Fruit fly (Drosophila melanogaster) whole organism, embryonic: ENCODE measurements around the gene NK7.1.

Source experiments
- BtbVII ChIP-seq: fragments of 200-800 bp; sonication (Bioruptor generic); optimal IDR thresholded peaks from 3 replicates; lab custom pipeline; 2017; ENCODE audit warnings: missing biosample characterization, mild to moderate bottlenecking, missing genetic modification characterization
- CG13123 ChIP-seq: fragments of 200-800 bp; sonication (Bioruptor generic); optimal IDR thresholded peaks from 2 replicates; lab custom pipeline; 2016; ENCODE audit warnings: missing biosample characterization, missing genetic modification characterization
- CG1603 ChIP-seq: fragments of 200-800 bp; sonication (Bioruptor generic); optimal IDR thresholded peaks from 2 replicates; lab custom pipeline; 2019; ENCODE audit warnings: missing biosample characterization, mild to moderate bottlenecking, missing genetic modification characterization, moderate library complexity
- Doc2 ChIP-seq: fragments of 200-800 bp; sonication (Bioruptor generic); IDR thresholded peaks from 2 replicates; pipeline ENCODE4 v1.3.6; 2022; ENCODE audit warnings: missing biosample characterization, missing genetic modification characterization
- NK7.1 ChIP-seq: fragments of 200-800 bp; sonication (Bioruptor generic); optimal IDR thresholded peaks from 3 replicates; lab custom pipeline; 2016; ENCODE audit warnings: missing biosample characterization, missing genetic modification characterization
- TFAM ChIP-seq: fragments of 200-800 bp; sonication (Bioruptor generic); optimal IDR thresholded peaks from 2 replicates; lab custom pipeline; 2017; ENCODE audit warnings: missing biosample characterization, missing genetic modification characterization, inconsistent platforms
- ara ChIP-seq: fragments of 200-800 bp; sonication (Bioruptor generic); IDR thresholded peaks from 2 replicates; pipeline ENCODE4 v1.3.6; 2022; ENCODE audit warnings: missing biosample characterization, missing genetic modification characterization
- dpn ChIP-seq, 2 experiments: fragments of 200-800 bp; sonication (Bioruptor generic); optimal IDR thresholded peaks; 3 replicates each; lab custom pipeline; 2016; ENCODE audit warnings: missing biosample characterization in 2 of 2, missing genetic modification characterization in 2 of 2
- inv ChIP-seq: fragments of 200-800 bp; sonication (Bioruptor generic); IDR thresholded peaks from 2 replicates; pipeline ENCODE4 v1.3.6; 2022; ENCODE audit warnings: missing biosample characterization, missing genetic modification characterization; ENCODE audit not compliant: partially characterized antibody
- lab ChIP-seq: fragments of 200-800 bp; sonication (Bioruptor generic); optimal IDR thresholded peaks from 3 replicates; lab custom pipeline; 2017; ENCODE audit warnings: missing biosample characterization, missing genetic modification characterization, mild to moderate bottlenecking, moderate library complexity, missing genetic modification reagents
- pum ChIP-seq: fragments of 200-800 bp; sonication (Bioruptor generic); optimal IDR thresholded peaks from 2 replicates; lab custom pipeline; 2016; ENCODE audit warnings: missing biosample characterization, missing genetic modification characterization
- rib ChIP-seq: fragments of 200-800 bp; sonication (Bioruptor generic); IDR thresholded peaks from 2 replicates; pipeline ENCODE4 v1.3.6; 2022; ENCODE audit warnings: missing biosample characterization, missing genetic modification characterization
- tna ChIP-seq: fragments of 200-800 bp; sonication (Bioruptor generic); IDR thresholded peaks from 2 replicates; pipeline ENCODE4 v1.3.6; 2022; ENCODE audit warnings: missing biosample characterization, missing genetic modification characterization; ENCODE audit not compliant: partially characterized antibody

dm6 chr3R:14419386-14420043 is 46.8 kb upstream of the NK7.1 start:
- TF ChIP-seq rib (GFP tag; lab: Robert Waterston, UW): no peak
- TF ChIP-seq lab (GFP tag; lab: Kevin White, UChicago): no peak
- no peak for TF ChIP-seq Doc2 (GFP tag; lab: Robert Waterston, UW)
- TF ChIP-seq dpn (GFP tag; optimal IDR thresholded peaks at IDR 0.05; lab: Kevin White, UChicago): no peak
- no peak for TF ChIP-seq ara (GFP tag; lab: Robert Waterston, UW)
- no peak for TF ChIP-seq BtbVII
- TF ChIP-seq pum (GFP tag; lab: Kevin White, UChicago): no peak
- no peak for TF ChIP-seq TFAM (GFP tag; lab: Kevin White, UChicago)
- TF ChIP-seq inv (GFP tag; lab: Robert Waterston, UW): no peak
- TF ChIP-seq CG1603 (tag; lab: Kevin White, UChicago): no peak
- TF ChIP-seq CG13123 (GFP tag; lab: Kevin White, UChicago): no peak
- no peak for TF ChIP-seq tna (GFP tag; lab: Robert Waterston, UW)
- no peak for TF ChIP-seq NK7.1 (GFP tag; lab: Kevin White, UChicago)
